Worm (Caenorhabditis elegans) whole organism, L1 larva: ENCODE results near the gene E02C12.6.
A peak's percentile ranks its signal among the peaks of the same experiment; 100 is the strongest.

ENCODE experiments used
- C04F5.9 ChIP-seq: sonication (generic microtip); optimal IDR thresholded peaks from 2 replicates; lab custom pipeline; 2016; ENCODE audit warnings: missing genetic modification characterization, missing compliant biosample characterization
- C16A3.4 ChIP-seq: fragments of 150-350 bp; optimal IDR thresholded peaks from 2 replicates; lab custom pipeline; 2014; ENCODE audit warnings: missing biosample characterization, missing genetic modification characterization
- C34B4.2 ChIP-seq: sonication (generic microtip); optimal IDR thresholded peaks from 2 replicates; lab custom pipeline; 2017; ENCODE audit warnings: mild to moderate bottlenecking, missing genetic modification characterization, missing compliant biosample characterization
- alr-1 ChIP-seq: fragments of 200-800 bp; sonication (Bioruptor generic); optimal IDR thresholded peaks from 2 replicates; lab custom pipeline; 2018; ENCODE audit warnings: borderline replicate concordance, mild to moderate bottlenecking, missing genetic modification characterization, missing compliant biosample characterization
- ama-1 ChIP-seq: fragments of 150-350 bp; optimal IDR thresholded peaks from 2 replicates; lab custom pipeline; 2014
- ceh-63 ChIP-seq: fragments of 200-800 bp; sonication (Bioruptor generic); optimal IDR thresholded peaks from 2 replicates; lab custom pipeline; 2018; ENCODE audit warnings: mild to moderate bottlenecking, missing genetic modification characterization, missing compliant biosample characterization
- ceh-8 ChIP-seq: fragments of 200-800 bp; sonication (Bioruptor generic); optimal IDR thresholded peaks from 2 replicates; lab custom pipeline; 2018; ENCODE audit warnings: mild to moderate bottlenecking, missing genetic modification characterization, moderate library complexity, missing compliant biosample characterization
- efl-1 ChIP-seq, 4 experiments: fragments of 150-350 bp; optimal IDR thresholded peaks in 3 of 4; peaks in 1 of 4; 1 replicate in 1 of 4; 2 replicates in 3 of 4; lab custom pipeline; 2014; ENCODE audit warnings: missing biosample characterization in 2 of 4, missing genetic modification characterization in 2 of 4, missing genetic modification reagents in 2 of 4
- egl-27 ChIP-seq, 2 experiments: fragments of 150-350 bp in 1 of 2; sonication (generic microtip); optimal IDR thresholded peaks; 3 replicates each; lab custom pipeline; 2017 to 2018; ENCODE audit warnings: missing biosample characterization in 2 of 2, missing genetic modification characterization in 2 of 2, missing genetic modification reagents in 2 of 2
- fkh-10 ChIP-seq: sonication (generic microtip); optimal IDR thresholded peaks from 2 replicates; lab custom pipeline; 2017; ENCODE audit warnings: missing biosample characterization, missing genetic modification reagents, missing genetic modification characterization
- fkh-8 ChIP-seq: sonication (generic microtip); optimal IDR thresholded peaks from 2 replicates; lab custom pipeline; 2016; ENCODE audit warnings: mild to moderate bottlenecking, missing genetic modification characterization, missing compliant biosample characterization
- grh-1 ChIP-seq: fragments of 200-800 bp; sonication (Bioruptor generic); IDR thresholded peaks from 2 replicates; pipeline ENCODE4 v1.3.6; 2022; ENCODE audit warnings: missing genetic modification reagents, missing genetic modification characterization, missing compliant biosample characterization
- hlh-4 ChIP-seq: sonication (generic microtip); optimal IDR thresholded peaks from 2 replicates; lab custom pipeline; 2016; ENCODE audit warnings: mild to moderate bottlenecking, missing genetic modification characterization, missing compliant biosample characterization
- isw-1 ChIP-seq: fragments of 200-800 bp; sonication (Bioruptor generic); IDR thresholded peaks from 2 replicates; pipeline ENCODE4 v1.3.6; 2022; ENCODE audit warnings: missing genetic modification characterization, missing compliant biosample characterization
- lin-14 ChIP-seq: fragments of 200-800 bp; sonication (Bioruptor generic); optimal IDR thresholded peaks from 2 replicates; lab custom pipeline; 2018; ENCODE audit warnings: mild to moderate bottlenecking, missing genetic modification characterization, moderate library complexity, missing compliant biosample characterization
- lin-15B ChIP-seq: fragments of 150-350 bp; sonication (generic microtip); optimal IDR thresholded peaks from 3 replicates; lab custom pipeline; 2014; ENCODE audit warnings: missing biosample characterization, missing genetic modification characterization
- lin-39 ChIP-seq: fragments of 150-350 bp; optimal IDR thresholded peaks from 2 replicates; lab custom pipeline; 2014; ENCODE audit warnings: missing biosample characterization, missing genetic modification reagents, missing genetic modification characterization
- lir-3 ChIP-seq: sonication (generic microtip); optimal IDR thresholded peaks from 2 replicates; lab custom pipeline; 2016; ENCODE audit warnings: mild to moderate bottlenecking, missing genetic modification characterization, moderate library complexity, missing compliant biosample characterization; ENCODE audit not compliant: poor library complexity
- mef-2 ChIP-seq: fragments of 150-350 bp; optimal IDR thresholded peaks from 2 replicates; lab custom pipeline; 2014; ENCODE audit warnings: missing biosample characterization, missing genetic modification characterization
- nhr-11 ChIP-seq: fragments of 150-350 bp; optimal IDR thresholded peaks from 2 replicates; lab custom pipeline; 2014; ENCODE audit warnings: missing biosample characterization, missing genetic modification characterization
- nhr-19 ChIP-seq: fragments of 200-800 bp; sonication (Bioruptor generic); conservative IDR thresholded peaks from 2 replicates; pipeline ENCODE4 v1.3.6; 2022; ENCODE audit warnings: missing genetic modification characterization, missing compliant biosample characterization
- nhr-47 ChIP-seq: sonication (generic microtip); optimal IDR thresholded peaks from 2 replicates; lab custom pipeline; 2016; ENCODE audit warnings: mild to moderate bottlenecking, missing genetic modification characterization, moderate library complexity, missing compliant biosample characterization
- nhr-71 ChIP-seq: sonication (generic microtip); optimal IDR thresholded peaks from 2 replicates; lab custom pipeline; 2016; ENCODE audit warnings: mild to moderate bottlenecking, missing genetic modification characterization, moderate library complexity, missing compliant biosample characterization
- nhr-85 ChIP-seq: sonication (generic microtip); peaks from one replicate; lab custom pipeline; 2016; ENCODE audit warnings: missing genetic modification characterization, inconsistent platforms, missing compliant biosample characterization
- pag-3 ChIP-seq: sonication (generic microtip); optimal IDR thresholded peaks from 2 replicates; lab custom pipeline; 2017; ENCODE audit warnings: missing genetic modification characterization, mild to moderate bottlenecking, missing compliant biosample characterization, antibody characterized with exemption, borderline replicate concordance; ENCODE audit not compliant: insufficient read depth
- pqm-1 ChIP-seq: sonication (generic microtip); optimal IDR thresholded peaks from 3 replicates; lab custom pipeline; 2017; ENCODE audit warnings: missing biosample characterization, missing genetic modification characterization
- rnt-1 ChIP-seq: sonication (generic microtip); optimal IDR thresholded peaks from 2 replicates; lab custom pipeline; 2016; ENCODE audit warnings: mild to moderate bottlenecking, missing genetic modification characterization, moderate library complexity, missing compliant biosample characterization
- snpc-4 ChIP-seq: fragments of 150-350 bp; optimal IDR thresholded peaks from 2 replicates; lab custom pipeline; 2014; ENCODE audit warnings: missing biosample characterization, missing genetic modification characterization
- snu-23 ChIP-seq: sonication (generic microtip); optimal IDR thresholded peaks from 2 replicates; lab custom pipeline; 2016; ENCODE audit warnings: missing genetic modification characterization, missing compliant biosample characterization
- swsn-7 ChIP-seq: sonication (generic microtip); optimal IDR thresholded peaks from 2 replicates; lab custom pipeline; 2016; ENCODE audit warnings: missing genetic modification characterization, missing compliant biosample characterization
- unc-86 ChIP-seq: sonication (generic microtip); optimal IDR thresholded peaks from 2 replicates; lab custom pipeline; 2016; ENCODE audit warnings: missing genetic modification characterization, missing compliant biosample characterization
- zag-1 ChIP-seq: fragments of 150-350 bp; optimal IDR thresholded peaks from 2 replicates; lab custom pipeline; 2014; ENCODE audit warnings: missing biosample characterization, missing genetic modification characterization
- ztf-4 ChIP-seq: fragments of 150-350 bp; optimal IDR thresholded peaks from 2 replicates; lab custom pipeline; 2014; ENCODE audit warnings: missing biosample characterization, missing genetic modification characterization

Gene E02C12.6

ce11 chrV:9343629-9344624, 27.0 kb downstream of the E02C12.6 start, which contains the start of gene tos-1 (continued):
- TF ChIP-seq mef-2 (peak; percentile 14), rnt-1 (tag; lab: Kevin White, UChicago) (peak; percentile 82), lin-14 (GFP tag; lab: Kevin White, UChicago) (peak; percentile 100), pqm-1 (tag; lab: Kevin White, UChicago) (no peak), snu-23 (peak; percentile 100), nhr-19 (GFP tag; lab: Robert Waterston, UW) (peak; percentile 98), ceh-8 (GFP tag; lab: Kevin White, UChicago) (peak; percentile 94), hlh-4 (peak; percentile 73), nhr-11 (tag; lab: Kevin White, UChicago) (peak; percentile 97), lin-15B (tag; lab: Kevin White, UChicago) (peak; percentile 66), nhr-47 (tag; lab: Kevin White, UChicago) (peak; percentile 100), C34B4.2 (tag; lab: Kevin White, UChicago) (peak; percentile 90), egl-27 (tag; optimal IDR thresholded peaks at IDR 0.05; lab: Kevin White, UChicago) (peak; percentile 82 to 95)

ce11 chrV:9342965-9343628, 27.8 kb downstream of the E02C12.6 start:
- TF ChIP-seq nhr-85 (tag; lab: Kevin White, UChicago) = peak; percentile 20
- no peak for TF ChIP-seq efl-1 (optimal IDR thresholded peaks at IDR 0.05; lab: Kevin White, UChicago)
- peak in 1 of 2 experiments; percentile 93 for TF ChIP-seq efl-1 (GFP tag; optimal IDR thresholded peaks at IDR 0.05 in 1 of 2; lab: Kevin White, UChicago)
- TF ChIP-seq alr-1 (tag; lab: Kevin White, UChicago) = no peak
- peak; percentile 14; the same call in 1 of the 2 replicates for TF ChIP-seq isw-1 (GFP tag; lab: Robert Waterston, UW)
- 0 out of 2 replicates have a peak, but pooled peaks have one; percentile 25 for TF ChIP-seq nhr-19 (GFP tag; lab: Robert Waterston, UW)
- no peak for TF ChIP-seq grh-1
- TF ChIP-seq, all 84 proteins: peak for 4

DNA sequence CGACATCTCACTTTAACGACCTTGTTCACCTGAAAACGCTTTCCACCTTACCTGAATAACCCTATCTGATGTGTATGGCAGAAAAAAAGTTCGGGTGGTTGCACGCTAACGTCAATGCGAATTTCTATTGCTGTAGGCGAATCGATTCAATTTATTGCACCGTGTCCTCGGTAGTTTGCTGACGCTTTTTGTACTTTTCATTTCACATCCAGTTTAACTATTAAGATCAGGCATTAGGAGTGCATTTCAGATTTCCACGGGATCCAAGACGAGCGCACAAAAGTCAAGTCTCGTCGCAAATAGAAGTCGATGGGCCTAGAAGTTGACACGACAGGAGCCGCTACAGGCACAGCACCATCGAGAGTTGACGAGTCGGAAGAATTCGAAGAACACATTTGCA, 28.6 kb downstream of the E02C12.6 start:
- TF ChIP-seq grh-1 (peak; percentile 23; the same call in 1 of the 2 replicates), nhr-19 (GFP tag; lab: Robert Waterston, UW) (peak; percentile 16)
- TF ChIP-seq, all 84 proteins: peak for 2; not testable (repeated sequence) for 82

ce11 chrV:9341814-9342213, 29.1 kb downstream of the E02C12.6 start:
- TF ChIP-seq grh-1 = peak; percentile 37; the same call in 1 of the 2 replicates

DNA sequence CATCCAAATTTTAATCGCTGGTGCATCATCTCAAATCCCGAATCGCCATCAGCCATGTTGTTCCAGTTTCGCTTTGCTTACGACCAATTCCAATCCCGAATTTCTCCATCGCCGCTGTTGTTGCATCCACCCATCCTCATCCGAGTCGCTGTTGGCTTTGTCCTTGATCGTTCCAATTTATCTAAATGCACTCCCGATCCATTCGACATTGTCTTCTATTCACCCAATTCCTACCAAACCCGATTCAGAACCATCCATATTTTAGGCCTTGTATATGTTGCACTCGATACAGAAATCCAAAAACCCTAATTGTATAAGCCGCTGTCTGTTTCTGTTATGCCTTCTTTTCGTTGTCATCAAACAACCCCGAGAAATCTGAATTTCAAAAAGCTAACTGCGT, 30.6 kb downstream of the E02C12.6 start:
- TF ChIP-seq ztf-4 (tag; lab: Kevin White, UChicago) = no peak
- no peak for TF ChIP-seq lin-39 (tag; lab: Kevin White, UChicago)
- peak; percentile 3 for TF ChIP-seq unc-86 (tag; lab: Kevin White, UChicago)
- TF ChIP-seq nhr-19 (GFP tag; lab: Robert Waterston, UW) = peak; percentile 24; the same call in 1 of the 2 replicates
- peak; percentile 23 for TF ChIP-seq nhr-71
- no peak for TF ChIP-seq fkh-8
- no peak for TF ChIP-seq ama-1 (lab: Kevin White, UChicago)
- TF ChIP-seq C04F5.9 (tag; lab: Kevin White, UChicago) = no peak
- TF ChIP-seq pag-3 (tag; lab: Kevin White, UChicago) = no peak
- no peak for TF ChIP-seq mef-2
- TF ChIP-seq lir-3 = no peak
- TF ChIP-seq ceh-63 (GFP tag; lab: Kevin White, UChicago) = peak; percentile 23
- TF ChIP-seq snpc-4 (tag; lab: Kevin White, UChicago) = no peak
- TF ChIP-seq rnt-1 (tag; lab: Kevin White, UChicago) = peak; percentile 20
- TF ChIP-seq zag-1 (tag; lab: Kevin White, UChicago) = no peak
- no peak for TF ChIP-seq swsn-7 (tag; lab: Kevin White, UChicago)
- TF ChIP-seq grh-1 = peak; percentile 56
- TF ChIP-seq fkh-10 = no peak
- TF ChIP-seq C16A3.4 = peak; percentile 9
